Fruit fly (Drosophila melanogaster): ENCODE data around the gene Nnf1b.

The Nnf1b gene

dm6 chr2L:846167-846868, 35.9 kb downstream of the Nnf1b start (continued):
- TF ChIP-seq HmgD (GFP tag; optimal IDR thresholded peaks at IDR 0.05) = no peak
- peak; percentile 64 for TF ChIP-seq CG18599 (GFP tag; optimal IDR thresholded peaks at IDR 0.05)
- peak; percentile 39; the same call in 1 of the 2 replicates for TF ChIP-seq CG14667 (GFP tag; IDR thresholded peaks at IDR 0.05)
- peak; percentile 54 for TF ChIP-seq CG4820 (GFP tag; optimal IDR thresholded peaks at IDR 0.05)
- no peak for TF ChIP-seq Poxn (GFP tag; IDR thresholded peaks at IDR 0.05)
- TF ChIP-seq ftz-f1 (GFP tag; optimal IDR thresholded peaks at IDR 0.05) = no peak
- TF ChIP-seq CG7786 (GFP tag; optimal IDR thresholded peaks at IDR 0.05) = peak; percentile 60
- peak; percentile 53; the same call in 1 of the 2 replicates for TF ChIP-seq vvl (GFP tag; IDR thresholded peaks at IDR 0.05)
- no peak for TF ChIP-seq caup (GFP tag; optimal IDR thresholded peaks at IDR 0.05; ENCODE audit: severe bottlenecking)
- peak; percentile 94 for TF ChIP-seq Ets65A (GFP tag)
- peak; percentile 43; the same call in 1 of the 2 replicates for TF ChIP-seq Rfx (GFP tag; IDR thresholded peaks at IDR 0.05)
- TF ChIP-seq Nf-YA (GFP tag; IDR thresholded peaks at IDR 0.05) = no peak
- no peak for TF ChIP-seq Adf1 (GFP tag; IDR thresholded peaks at IDR 0.05)
- peak; percentile 45 for TF ChIP-seq CG17385 (GFP tag; optimal IDR thresholded peaks at IDR 0.05)
- TF ChIP-seq E2f1 (GFP tag; IDR thresholded peaks at IDR 0.05) = 0 out of 2 replicates have a peak, but pooled peaks have one; percentile 23
- no peak for TF ChIP-seq D (optimal IDR thresholded peaks at IDR 0.05)
- peak; percentile 40 for TF ChIP-seq D (GFP tag; optimal IDR thresholded peaks at IDR 0.05)
- peak; percentile 15 for TF ChIP-seq kay (GFP tag; optimal IDR thresholded peaks at IDR 0.05)
- peak; percentile 29 for TF ChIP-seq chn (GFP tag; optimal IDR thresholded peaks at IDR 0.05)
- TF ChIP-seq Hr78 (GFP tag; optimal IDR thresholded peaks at IDR 0.05) = peak in 1 of 2 experiments; percentile 69
- TF ChIP-seq sd (tag; optimal IDR thresholded peaks at IDR 0.05) = no peak
- TF ChIP-seq Med (GFP tag) = peak; percentile 93
- peak; percentile 70 for TF ChIP-seq ind (GFP tag; optimal IDR thresholded peaks at IDR 0.05)
- TF ChIP-seq CG3995 (GFP tag; optimal IDR thresholded peaks at IDR 0.05) = no peak
- peak; percentile 8 for TF ChIP-seq corto (GFP tag; optimal IDR thresholded peaks at IDR 0.05)
- TF ChIP-seq repo (GFP tag; optimal IDR thresholded peaks at IDR 0.05) = no peak
- no peak for TF ChIP-seq danr (GFP tag; IDR thresholded peaks at IDR 0.05)
- peak; percentile 46; the same call in 1 of the 2 replicates for TF ChIP-seq esg (GFP tag; conservative IDR thresholded peaks at IDR 0.05)
- TF ChIP-seq CG6254 (GFP tag; optimal IDR thresholded peaks at IDR 0.05) = peak; percentile 44
- peak; percentile 23 for TF ChIP-seq CG2116 (GFP tag; optimal IDR thresholded peaks at IDR 0.05)
- TF ChIP-seq H2.0 (GFP tag; IDR thresholded peaks at IDR 0.05) = peak; percentile 51
- peak; percentile 25 for TF ChIP-seq CG17186 (GFP tag; optimal IDR thresholded peaks at IDR 0.05)
- peak; percentile 41 for TF ChIP-seq CG3065 (GFP tag; optimal IDR thresholded peaks at IDR 0.05)
- TF ChIP-seq CG18764 (GFP tag; optimal IDR thresholded peaks at IDR 0.05) = peak; percentile 48
- no peak for TF ChIP-seq BEAF-32 (GFP tag; optimal IDR thresholded peaks at IDR 0.05)
- TF ChIP-seq CG9932 (GFP tag; IDR thresholded peaks at IDR 0.05) = peak; percentile 48; the same call in 1 of the 2 replicates
- TF ChIP-seq CG4360 (GFP tag; IDR thresholded peaks at IDR 0.05) = no peak
- TF ChIP-seq fd96Cb (tag; optimal IDR thresholded peaks at IDR 0.05) = peak; percentile 64
- TF ChIP-seq CG14710 (tag; optimal IDR thresholded peaks at IDR 0.05) = peak; percentile 44
- peak; percentile 19; the same call in 1 of the 2 replicates for TF ChIP-seq CG32772 (GFP tag; IDR thresholded peaks at IDR 0.05)
- TF ChIP-seq Mad (GFP tag; optimal IDR thresholded peaks at IDR 0.05) = peak; percentile 42
- TF ChIP-seq CG11093 (GFP tag; IDR thresholded peaks at IDR 0.05) = peak; percentile 63; the same call in 2 of the 3 replicates
- peak; percentile 61 for TF ChIP-seq NfI (GFP tag; optimal IDR thresholded peaks at IDR 0.05)
- no peak for TF ChIP-seq CG6175 (GFP tag; IDR thresholded peaks at IDR 0.05)
- TF ChIP-seq gsb-n (tag; optimal IDR thresholded peaks at IDR 0.05) = peak; percentile 50
- TF ChIP-seq C15 (GFP tag; IDR thresholded peaks at IDR 0.05) = no peak
- TF ChIP-seq maf-S (GFP tag; optimal IDR thresholded peaks at IDR 0.05) = peak; percentile 37
- no peak for TF ChIP-seq CG11247 (GFP tag; IDR thresholded peaks at IDR 0.05)
- no peak for TF ChIP-seq Gsc (GFP tag; IDR thresholded peaks at IDR 0.05)
- TF ChIP-seq bcd (GFP tag; optimal IDR thresholded peaks at IDR 0.05) = peak; percentile 62

All from whole organism, embryonic.